Fruit fly (Drosophila melanogaster) whole organism, embryonic: ENCODE measurements around the gene pico.
A peak's percentile ranks its signal among the peaks of the same experiment; 100 is the strongest.

Source experiments
- Aef1 ChIP-seq: fragments of 200-800 bp; sonication (Bioruptor generic); IDR thresholded peaks from 3 replicates; pipeline ENCODE4 v1.3.6; 2022; ENCODE audit warnings: missing biosample characterization, missing genetic modification characterization
- Antp ChIP-seq: fragments of 200-800 bp; sonication (Bioruptor generic); optimal IDR thresholded peaks from 3 replicates; lab custom pipeline; 2016; ENCODE audit warnings: missing biosample characterization, missing genetic modification characterization
- Atf6 ChIP-seq: fragments of 200-800 bp; sonication (Bioruptor generic); IDR thresholded peaks from 2 replicates; pipeline ENCODE4 v1.3.6; 2022; ENCODE audit warnings: missing biosample characterization, missing genetic modification characterization
- CG10209 ChIP-seq: fragments of 200-800 bp; sonication (Bioruptor generic); optimal IDR thresholded peaks from 3 replicates; lab custom pipeline; 2017; ENCODE audit warnings: missing biosample characterization, mild to moderate bottlenecking, missing genetic modification characterization, missing genetic modification reagents
- CG1024 ChIP-seq: fragments of 200-800 bp; sonication (Bioruptor generic); IDR thresholded peaks from 2 replicates; pipeline ENCODE4 v1.3.6; 2022; ENCODE audit warnings: missing biosample characterization, missing genetic modification characterization
- CG12236 ChIP-seq: fragments of 200-800 bp; sonication (Bioruptor generic); optimal IDR thresholded peaks from 2 replicates; lab custom pipeline; 2016; ENCODE audit warnings: missing biosample characterization, missing genetic modification characterization
- CG13287 ChIP-seq: fragments of 200-800 bp; sonication (Bioruptor generic); IDR thresholded peaks from 2 replicates; pipeline ENCODE4 v1.3.6; 2022; ENCODE audit warnings: missing biosample characterization, missing genetic modification characterization; ENCODE audit not compliant: partially characterized antibody
- CG14860 ChIP-seq: fragments of 200-800 bp; sonication (Bioruptor generic); IDR thresholded peaks from 3 replicates; pipeline ENCODE4 v1.3.6; 2022; ENCODE audit warnings: missing biosample characterization, missing genetic modification characterization; ENCODE audit not compliant: partially characterized antibody
- CG15479 ChIP-seq: fragments of 200-800 bp; sonication (Bioruptor generic); optimal IDR thresholded peaks from 3 replicates; lab custom pipeline; 2019; ENCODE audit warnings: missing biosample characterization, mild to moderate bottlenecking, missing genetic modification characterization, moderate library complexity
- CG16813 ChIP-seq: fragments of 200-800 bp; sonication (Bioruptor generic); IDR thresholded peaks from 3 replicates; pipeline ENCODE4 v1.3.6; 2022; ENCODE audit warnings: missing biosample characterization, missing genetic modification characterization; ENCODE audit not compliant: partially characterized antibody
- CG2202 ChIP-seq: fragments of 200-800 bp; sonication (Bioruptor generic); optimal IDR thresholded peaks from 2 replicates; lab custom pipeline; 2018; ENCODE audit warnings: missing biosample characterization, mild to moderate bottlenecking, missing genetic modification characterization
- CG30431 ChIP-seq: fragments of 200-800 bp; sonication (Bioruptor generic); optimal IDR thresholded peaks from 2 replicates; lab custom pipeline; 2017; ENCODE audit warnings: missing biosample characterization, missing genetic modification characterization
- CG34224 ChIP-seq: fragments of 200-800 bp; sonication (Bioruptor generic); IDR thresholded peaks from 3 replicates; pipeline ENCODE4 v1.3.6; 2022; ENCODE audit warnings: missing biosample characterization, missing genetic modification characterization; ENCODE audit not compliant: partially characterized antibody
- CG3847 ChIP-seq: fragments of 200-800 bp; sonication (Bioruptor generic); IDR thresholded peaks from 2 replicates; pipeline ENCODE4 v1.3.6; 2022; ENCODE audit warnings: missing biosample characterization, missing genetic modification characterization
- CG4404 ChIP-seq: fragments of 200-800 bp; sonication (Bioruptor generic); IDR thresholded peaks from 2 replicates; pipeline ENCODE4 v1.3.6; 2022; ENCODE audit warnings: missing biosample characterization, missing genetic modification characterization
- CG4707 ChIP-seq: fragments of 200-800 bp; sonication (Bioruptor generic); optimal IDR thresholded peaks from 2 replicates; lab custom pipeline; 2018; ENCODE audit warnings: missing biosample characterization, mild to moderate bottlenecking, missing genetic modification characterization, moderate library complexity
- CG6765 ChIP-seq: fragments of 200-800 bp; sonication (Bioruptor generic); optimal IDR thresholded peaks from 3 replicates; lab custom pipeline; 2017; ENCODE audit warnings: missing biosample characterization, mild to moderate bottlenecking, missing genetic modification characterization
- CG7839 ChIP-seq: fragments of 200-800 bp; sonication (Bioruptor generic); optimal IDR thresholded peaks from 3 replicates; lab custom pipeline; 2018; ENCODE audit warnings: missing biosample characterization, mild to moderate bottlenecking, missing genetic modification characterization, moderate library complexity
- CG8290 ChIP-seq, 3 experiments: fragments of 200-800 bp; sonication (Bioruptor generic); optimal IDR thresholded peaks; 2 replicates each; lab custom pipeline; 2016 to 2019; ENCODE audit warnings: missing biosample characterization in 3 of 3, missing genetic modification characterization in 3 of 3, mild to moderate bottlenecking in 2 of 3, moderate library complexity in 1 of 3
- CG9797 ChIP-seq: fragments of 200-800 bp; sonication (Bioruptor generic); optimal IDR thresholded peaks from 3 replicates; lab custom pipeline; 2018; ENCODE audit warnings: missing biosample characterization, mild to moderate bottlenecking, missing genetic modification characterization
- CG9876 ChIP-seq: fragments of 200-800 bp; sonication (Bioruptor generic); optimal IDR thresholded peaks from 2 replicates; lab custom pipeline; 2016; ENCODE audit warnings: missing biosample characterization, missing genetic modification characterization
- Dbx ChIP-seq: fragments of 200-800 bp; sonication (Bioruptor generic); IDR thresholded peaks from 3 replicates; pipeline ENCODE4 v1.3.6; 2022; ENCODE audit warnings: missing biosample characterization, missing genetic modification characterization
- Gug ChIP-seq: fragments of 200-800 bp; sonication (Bioruptor generic); IDR thresholded peaks from 4 replicates; pipeline ENCODE4 v1.3.6; 2022; ENCODE audit warnings: missing biosample characterization, missing genetic modification characterization
- NC2β ChIP-seq: fragments of 200-800 bp; sonication (Bioruptor generic); optimal IDR thresholded peaks from 2 replicates; lab custom pipeline; 2016; ENCODE audit warnings: missing biosample characterization, missing genetic modification characterization
- Scr ChIP-seq: fragments of 200-800 bp; sonication (Bioruptor generic); IDR thresholded peaks from 2 replicates; pipeline ENCODE4 v1.3.6; 2022; ENCODE audit warnings: missing biosample characterization, missing genetic modification characterization; ENCODE audit not compliant: partially characterized antibody
- ac ChIP-seq: fragments of 200-800 bp; sonication (Bioruptor generic); optimal IDR thresholded peaks from 3 replicates; lab custom pipeline; 2017; ENCODE audit warnings: missing biosample characterization, mild to moderate bottlenecking, missing genetic modification characterization
- ase ChIP-seq: fragments of 200-800 bp; sonication (Bioruptor generic); IDR thresholded peaks from 3 replicates; pipeline ENCODE4 v1.3.6; 2022; ENCODE audit warnings: missing biosample characterization, missing genetic modification characterization
- ash1 ChIP-seq: fragments of 200-800 bp; sonication (Bioruptor generic); optimal IDR thresholded peaks from 2 replicates; lab custom pipeline; 2018; ENCODE audit warnings: missing biosample characterization, mild to moderate bottlenecking, missing genetic modification characterization
- ato ChIP-seq: fragments of 200-800 bp; sonication (Bioruptor generic); IDR thresholded peaks from 2 replicates; pipeline ENCODE4 v1.3.6; 2022; ENCODE audit warnings: missing biosample characterization, missing genetic modification characterization; ENCODE audit not compliant: partially characterized antibody
- bigmax ChIP-seq: fragments of 200-800 bp; sonication (Bioruptor generic); optimal IDR thresholded peaks from 2 replicates; lab custom pipeline; 2018; ENCODE audit warnings: missing biosample characterization, mild to moderate bottlenecking, missing genetic modification characterization
- chif ChIP-seq, 2 experiments: fragments of 200-800 bp; sonication (Bioruptor generic); optimal IDR thresholded peaks; 3 replicates each; lab custom pipeline; 2016; ENCODE audit warnings: missing biosample characterization in 2 of 2, missing genetic modification characterization in 2 of 2
- chn ChIP-seq: fragments of 200-800 bp; sonication (Bioruptor generic); optimal IDR thresholded peaks from 2 replicates; lab custom pipeline; 2016; ENCODE audit warnings: missing biosample characterization, missing genetic modification characterization
- dati ChIP-seq: fragments of 200-800 bp; sonication (Bioruptor generic); IDR thresholded peaks from 2 replicates; pipeline ENCODE4 v1.3.6; 2022; ENCODE audit warnings: missing biosample characterization, missing genetic modification characterization
- dimm ChIP-seq: fragments of 200-800 bp; sonication (Bioruptor generic); IDR thresholded peaks from 2 replicates; pipeline ENCODE4 v1.3.6; 2022; ENCODE audit warnings: missing biosample characterization, missing genetic modification characterization
- fu2 ChIP-seq: fragments of 200-800 bp; sonication (Bioruptor generic); optimal IDR thresholded peaks from 2 replicates; lab custom pipeline; 2016; ENCODE audit warnings: missing biosample characterization, missing genetic modification characterization
- grn ChIP-seq: fragments of 200-800 bp; sonication (Bioruptor generic); optimal IDR thresholded peaks from 3 replicates; lab custom pipeline; 2017; ENCODE audit warnings: missing biosample characterization, missing genetic modification characterization
- gt ChIP-seq: fragments of 200-800 bp; sonication (Bioruptor generic); IDR thresholded peaks from 2 replicates; pipeline ENCODE4 v1.3.6; 2022; ENCODE audit warnings: missing biosample characterization, missing genetic modification characterization
- ham ChIP-seq: fragments of 200-800 bp; sonication (Bioruptor generic); IDR thresholded peaks from 2 replicates; pipeline ENCODE4 v1.3.6; 2022; ENCODE audit warnings: missing biosample characterization, missing genetic modification characterization
- knrl ChIP-seq: fragments of 200-800 bp; sonication (Bioruptor generic); IDR thresholded peaks from 3 replicates; pipeline ENCODE4 v1.3.6; 2022; ENCODE audit warnings: missing biosample characterization, missing genetic modification characterization; ENCODE audit not compliant: partially characterized antibody
- maf-S ChIP-seq: fragments of 200-800 bp; sonication (Bioruptor generic); optimal IDR thresholded peaks from 2 replicates; lab custom pipeline; 2016; ENCODE audit warnings: missing biosample characterization, missing genetic modification characterization
- onecut ChIP-seq: fragments of 200-800 bp; sonication (Bioruptor generic); IDR thresholded peaks from 2 replicates; pipeline ENCODE4 v1.3.6; 2022; ENCODE audit warnings: missing biosample characterization, missing genetic modification characterization
- otp ChIP-seq: fragments of 200-800 bp; sonication (Bioruptor generic); IDR thresholded peaks from 3 replicates; pipeline ENCODE4, ENCODE4 v1.3.6; 2022; ENCODE audit warnings: missing biosample characterization, missing genetic modification characterization
- pfk ChIP-seq: fragments of 200-800 bp; sonication (Bioruptor generic); optimal IDR thresholded peaks from 2 replicates; lab custom pipeline; 2018; ENCODE audit warnings: missing biosample characterization, mild to moderate bottlenecking, missing genetic modification characterization, moderate library complexity
- ranshi ChIP-seq: fragments of 200-800 bp; sonication (Bioruptor generic); IDR thresholded peaks from 2 replicates; pipeline ENCODE4 v1.3.6; 2022; ENCODE audit warnings: missing biosample characterization, missing genetic modification characterization
- sens-2 ChIP-seq: fragments of 200-800 bp; sonication (Bioruptor generic); IDR thresholded peaks from 2 replicates; pipeline ENCODE4 v1.3.6; 2022; ENCODE audit warnings: missing biosample characterization, missing genetic modification characterization
- sna ChIP-seq: fragments of 200-800 bp; sonication (Bioruptor generic); IDR thresholded peaks from 2 replicates; pipeline ENCODE4 v1.3.6; 2022; ENCODE audit warnings: missing biosample characterization, missing genetic modification characterization; ENCODE audit not compliant: partially characterized antibody
- toy ChIP-seq: fragments of 200-800 bp; sonication (Bioruptor generic); IDR thresholded peaks from 2 replicates; pipeline ENCODE4 v1.3.6; 2022; ENCODE audit warnings: missing biosample characterization, missing genetic modification characterization
- trem ChIP-seq: fragments of 200-800 bp; optimal IDR thresholded peaks from 3 replicates; lab custom pipeline; 2019; ENCODE audit warnings: missing biosample characterization, mild to moderate bottlenecking, missing genetic modification characterization, moderate library complexity
- vnd ChIP-seq: fragments of 200-800 bp; sonication (Bioruptor generic); IDR thresholded peaks from 3 replicates; pipeline ENCODE4 v1.3.6; 2022; ENCODE audit warnings: missing biosample characterization, missing genetic modification characterization; ENCODE audit not compliant: partially characterized antibody
- wdn ChIP-seq: fragments of 200-800 bp; sonication (Bioruptor generic); IDR thresholded peaks from 2 replicates; pipeline ENCODE4 v1.3.6; 2022; ENCODE audit warnings: missing biosample characterization, missing genetic modification characterization
- wor ChIP-seq: fragments of 200-800 bp; sonication (Bioruptor generic); IDR thresholded peaks from 2 replicates; pipeline ENCODE4 v1.3.6; 2022; ENCODE audit warnings: missing biosample characterization, missing genetic modification characterization

Gene pico

dm6 chrX:19859331-19859730 is 7.5 kb upstream of the pico start (continued):
- TF ChIP-seq CG9876 (GFP tag; lab: Kevin White, UChicago) (no peak), chn (GFP tag; lab: Kevin White, UChicago) (no peak), otp (GFP tag; lab: Robert Waterston, UW) (no peak), wor (GFP tag; lab: Robert Waterston, UW) (no peak), ham (no peak), CG8290 (GFP tag; optimal IDR thresholded peaks at IDR 0.05; lab: Kevin White, UChicago) (no peak), CG8290 (tag; optimal IDR thresholded peaks at IDR 0.05; lab: Kevin White, UChicago) (no peak), sna (peak; percentile 23; the same call in 1 of the 2 replicates), CG1024 (no peak), CG34224 (GFP tag; lab: Robert Waterston, UW) (peak; percentile 13; the same call in 1 of the 3 replicates), toy (GFP tag; lab: Robert Waterston, UW) (no peak), onecut (GFP tag; lab: Robert Waterston, UW) (no peak), bigmax (GFP tag; lab: Kevin White, UChicago) (no peak), CG13287 (GFP tag; lab: Robert Waterston, UW) (peak; percentile 24; the same call in 1 of the 2 replicates), CG10209 (no peak), maf-S (GFP tag; lab: Kevin White, UChicago) (no peak), knrl (GFP tag; lab: Robert Waterston, UW) (peak; percentile 47; the same call in 2 of the 3 replicates), pfk (GFP tag; lab: Kevin White, UChicago) (no peak), ac (GFP tag; lab: Kevin White, UChicago) (no peak), CG30431 (GFP tag; lab: Kevin White, UChicago) (no peak), wdn (GFP tag; lab: Robert Waterston, UW) (no peak), CG7839 (tag; lab: Kevin White, UChicago) (no peak), trem (tag; lab: Kevin White, UChicago) (no peak), Gug (GFP tag; lab: Robert Waterston, UW) (no peak), CG6765 (GFP tag; lab: Kevin White, UChicago) (no peak), CG12236 (GFP tag; lab: Kevin White, UChicago) (no peak), CG4404 (GFP tag; lab: Robert Waterston, UW) (no peak), ato (GFP tag; lab: Robert Waterston, UW) (peak; percentile 67; the same call in 1 of the 2 replicates), Scr (GFP tag; lab: Robert Waterston, UW) (peak; percentile 58), chif (GFP tag; optimal IDR thresholded peaks at IDR 0.05; lab: Kevin White, UChicago) (no peak), sens-2 (GFP tag; lab: Robert Waterston, UW) (no peak), Antp (GFP tag; lab: Kevin White, UChicago) (no peak), Aef1 (GFP tag; lab: Robert Waterston, UW) (no peak), CG15479 (no peak), dati (GFP tag; lab: Robert Waterston, UW) (no peak), ranshi (no peak), CG4707 (GFP tag; lab: Kevin White, UChicago) (no peak), ase (GFP tag; lab: Robert Waterston, UW) (no peak), dimm (GFP tag; lab: Robert Waterston, UW) (no peak), CG2202 (tag; lab: Kevin White, UChicago) (no peak), vnd (GFP tag; lab: Robert Waterston, UW) (peak; percentile 81; the same call in 2 of the 3 replicates), ash1 (GFP tag; lab: Kevin White, UChicago) (no peak), CG3847 (no peak), CG9797 (GFP tag; lab: Kevin White, UChicago) (no peak), Atf6 (GFP tag; lab: Robert Waterston, UW) (no peak), gt (GFP tag; lab: Robert Waterston, UW) (no peak), CG16813 (peak; percentile 83), NC2β (no peak), fu2 (GFP tag; lab: Kevin White, UChicago) (no peak), Dbx (GFP tag; lab: Robert Waterston, UW) (no peak), CG14860 (GFP tag; lab: Robert Waterston, UW) (peak; percentile 86), grn (GFP tag; lab: Kevin White, UChicago) (no peak)
